Fruit fly (Drosophila melanogaster): ENCODE results near the gene CG32638.

Gene CG32638

dm6 chrX:13131063-13131773 is 2.6 kb upstream of the CG32638 start (continued):
- TF ChIP-seq CG12219 (GFP tag; optimal IDR thresholded peaks at IDR 0.05) (peak; percentile 99), CG17361 (GFP tag; IDR thresholded peaks at IDR 0.05) (peak; percentile 89), oc (tag; optimal IDR thresholded peaks at IDR 0.05) (peak; percentile 98), ap (GFP tag; IDR thresholded peaks at IDR 0.05) (peak; percentile 98), gfzf (GFP tag; optimal IDR thresholded peaks at IDR 0.05) (peak; percentile 35), E2f2 (GFP tag; IDR thresholded peaks at IDR 0.05) (peak; percentile 89), danr (GFP tag; IDR thresholded peaks at IDR 0.05) (peak; percentile 98), CG32772 (GFP tag; IDR thresholded peaks at IDR 0.05) (peak; percentile 99), CG10543 (GFP tag; optimal IDR thresholded peaks at IDR 0.05) (peak; percentile 99), CG2678 (tag; optimal IDR thresholded peaks at IDR 0.05) (peak; percentile 99), kni (GFP tag; optimal IDR thresholded peaks at IDR 0.05) (peak; percentile 98), CG6765 (GFP tag; optimal IDR thresholded peaks at IDR 0.05) (peak; percentile 97), schlank (tag; optimal IDR thresholded peaks at IDR 0.05) (peak; percentile 99), CG16815 (GFP tag; optimal IDR thresholded peaks at IDR 0.05) (peak; percentile 99), CG3995 (GFP tag; optimal IDR thresholded peaks at IDR 0.05) (peak; percentile 91), CG2129 (GFP tag; IDR thresholded peaks at IDR 0.05; ENCODE audit: partially characterized antibody) (no peak), Optix (GFP tag; IDR thresholded peaks at IDR 0.05) (peak; percentile 99), Opbp (GFP tag; IDR thresholded peaks at IDR 0.05; ENCODE audit: partially characterized antibody) (peak; percentile 59; the same call in 1 of the 3 replicates), CG17912 (GFP tag; optimal IDR thresholded peaks at IDR 0.05) (peak; percentile 82), CG8290 (GFP tag; optimal IDR thresholded peaks at IDR 0.05) (peak; percentile 98), CG8290 (tag; optimal IDR thresholded peaks at IDR 0.05) (peak; percentile 81 to 100), bab2 (GFP tag; optimal IDR thresholded peaks at IDR 0.05) (peak; percentile 99), Dek (tag; optimal IDR thresholded peaks at IDR 0.05) (peak; percentile 99), CG8478 (optimal IDR thresholded peaks at IDR 0.05) (peak; percentile 90), CG17385 (GFP tag; optimal IDR thresholded peaks at IDR 0.05) (peak; percentile 97), Lim3 (GFP tag; IDR thresholded peaks at IDR 0.05) (peak; percentile 97), ems (GFP tag; optimal IDR thresholded peaks at IDR 0.05) (peak; percentile 99), br (optimal IDR thresholded peaks at IDR 0.05) (no peak), CG6254 (GFP tag; optimal IDR thresholded peaks at IDR 0.05) (peak; percentile 94), CG11398 (GFP tag; optimal IDR thresholded peaks at IDR 0.05) (peak; percentile 99), lbe (GFP tag; optimal IDR thresholded peaks at IDR 0.05) (peak; percentile 98), lmd (GFP tag; IDR thresholded peaks at IDR 0.05) (peak; percentile 100), CG17829 (tag; optimal IDR thresholded peaks at IDR 0.05) (peak; percentile 98), nau (GFP tag; optimal IDR thresholded peaks at IDR 0.05) (peak; percentile 98), CG15479 (GFP tag; optimal IDR thresholded peaks at IDR 0.05) (no peak), Dp (GFP tag; optimal IDR thresholded peaks at IDR 0.05) (peak; percentile 42), CG31441 (GFP tag; IDR thresholded peaks at IDR 0.05) (peak; percentile 97), Hmr (GFP tag; optimal IDR thresholded peaks at IDR 0.05) (peak; percentile 100), bowl (GFP tag; IDR thresholded peaks at IDR 0.05) (peak; percentile 98), Poxn (GFP tag; IDR thresholded peaks at IDR 0.05) (peak; percentile 98), CG12104 (GFP tag; optimal IDR thresholded peaks at IDR 0.05) (peak; percentile 97), CG14965 (GFP tag; optimal IDR thresholded peaks at IDR 0.05; ENCODE audit: borderline replicate concordance) (peak; percentile 90), zfh1 (GFP tag; IDR thresholded peaks at IDR 0.05) (peak; percentile 100), vnd (GFP tag; IDR thresholded peaks at IDR 0.05; ENCODE audit: partially characterized antibody) (no peak), CG4404 (GFP tag; IDR thresholded peaks at IDR 0.05) (peak; percentile 99), Awh (GFP tag; IDR thresholded peaks at IDR 0.05) (peak; percentile 99), CG30020 (tag; optimal IDR thresholded peaks at IDR 0.05) (peak; percentile 80), nerfin-2 (GFP tag; IDR thresholded peaks at IDR 0.05; ENCODE audit: partially characterized antibody) (no peak), Asciz (GFP tag; optimal IDR thresholded peaks at IDR 0.05) (peak; percentile 96), Doc3 (GFP tag; IDR thresholded peaks at IDR 0.05; ENCODE audit: partially characterized antibody) (no peak)
